Fruit fly (Drosophila melanogaster) whole organism, prepupa: ENCODE results near the gene CG10357.

ENCODE experiments used
- CG10631 ChIP-seq: fragments of 200-800 bp; sonication (Bioruptor generic); optimal IDR thresholded peaks from 2 replicates; lab custom pipeline; 2016; ENCODE audit warnings: missing biosample characterization, missing genetic modification characterization
- CG3919 ChIP-seq: fragments of 200-800 bp; sonication (Bioruptor generic); optimal IDR thresholded peaks from 3 replicates; lab custom pipeline; 2016; ENCODE audit warnings: missing biosample characterization, missing genetic modification characterization
- CG6808 ChIP-seq: fragments of 200-800 bp; sonication (Bioruptor generic); optimal IDR thresholded peaks from 3 replicates; lab custom pipeline; 2017; ENCODE audit warnings: missing biosample characterization, missing genetic modification characterization, mild to moderate bottlenecking, moderate library complexity, missing genetic modification reagents
- Hr4 ChIP-seq: fragments of 200-800 bp; sonication (Bioruptor generic); optimal IDR thresholded peaks from 3 replicates; lab custom pipeline; 2016; ENCODE audit warnings: missing biosample characterization, missing genetic modification characterization
- Lpt ChIP-seq: fragments of 200-800 bp; sonication (Bioruptor generic); optimal IDR thresholded peaks from 3 replicates; lab custom pipeline; 2016; ENCODE audit warnings: missing biosample characterization, missing genetic modification characterization
- Met ChIP-seq: fragments of 200-800 bp; sonication (Bioruptor generic); optimal IDR thresholded peaks from 3 replicates; lab custom pipeline; 2016; ENCODE audit warnings: missing biosample characterization, missing genetic modification characterization
- Sox102F ChIP-seq: fragments of 200-800 bp; sonication (Bioruptor generic); optimal IDR thresholded peaks from 2 replicates; lab custom pipeline; 2016; ENCODE audit warnings: missing biosample characterization, mild to moderate bottlenecking, missing genetic modification characterization
- Sox15 ChIP-seq: fragments of 200-800 bp; sonication (Bioruptor generic); optimal IDR thresholded peaks from 3 replicates; lab custom pipeline; 2016; ENCODE audit warnings: missing biosample characterization, missing genetic modification characterization
- achi ChIP-seq: fragments of 200-800 bp; sonication (Bioruptor generic); optimal IDR thresholded peaks from 3 replicates; lab custom pipeline; 2016; ENCODE audit warnings: missing biosample characterization, missing genetic modification characterization
- dac ChIP-seq: fragments of 200-800 bp; sonication (Bioruptor generic); optimal IDR thresholded peaks from 2 replicates; lab custom pipeline; 2017; ENCODE audit warnings: missing biosample characterization, mild to moderate bottlenecking, missing genetic modification characterization
- dsx ChIP-seq: fragments of 200-800 bp; optimal IDR thresholded peaks from 3 replicates; lab custom pipeline; 2019; ENCODE audit warnings: missing biosample characterization, mild to moderate bottlenecking, missing genetic modification characterization, moderate library complexity; ENCODE audit not compliant: poor library complexity, severe bottlenecking
- lz ChIP-seq: fragments of 200-800 bp; sonication (Bioruptor generic); optimal IDR thresholded peaks from 3 replicates; lab custom pipeline; 2016; ENCODE audit warnings: missing biosample characterization, missing genetic modification characterization
- net ChIP-seq: fragments of 200-800 bp; sonication (Bioruptor generic); optimal IDR thresholded peaks from 3 replicates; lab custom pipeline; 2016; ENCODE audit warnings: missing biosample characterization, missing genetic modification characterization
- spab ChIP-seq: fragments of 200-800 bp; sonication (Bioruptor generic); optimal IDR thresholded peaks from 2 replicates; lab custom pipeline; 2017; ENCODE audit warnings: missing biosample characterization, mild to moderate bottlenecking, missing genetic modification characterization, missing genetic modification reagents

dm6 chr3L:3640916-3641315 lies 25.7 kb downstream of the CG10357 start:
- TF ChIP-seq CG10631 = no peak
- TF ChIP-seq lz (GFP tag; lab: Kevin White, UChicago) = no peak
- no peak for TF ChIP-seq achi (GFP tag; lab: Kevin White, UChicago)
- TF ChIP-seq dsx (GFP tag; lab: Kevin White, UChicago) = no peak
- TF ChIP-seq dac (GFP tag; lab: Kevin White, UChicago) = no peak
- TF ChIP-seq Hr4 (GFP tag; lab: Kevin White, UChicago) = no peak
- no peak for TF ChIP-seq Sox102F (GFP tag; lab: Kevin White, UChicago)
- no peak for TF ChIP-seq Met (GFP tag; lab: Kevin White, UChicago)
- no peak for TF ChIP-seq Sox15 (GFP tag; lab: Kevin White, UChicago)
- no peak for TF ChIP-seq net (GFP tag; lab: Kevin White, UChicago)
- TF ChIP-seq spab = no peak
- TF ChIP-seq CG6808 = no peak
- TF ChIP-seq Lpt (GFP tag; lab: Kevin White, UChicago) = no peak
- TF ChIP-seq CG3919 (GFP tag; lab: Kevin White, UChicago) = no peak
